Fruit fly (Drosophila melanogaster) whole organism, embryonic: ENCODE results near the gene mio.

Source experiments
- Bgb ChIP-seq: fragments of 200-800 bp; sonication (Bioruptor generic); IDR thresholded peaks from 2 replicates; pipeline ENCODE4 v1.3.6; 2022; ENCODE audit warnings: missing biosample characterization, missing genetic modification characterization; ENCODE audit not compliant: partially characterized antibody
- Bteb2 ChIP-seq: fragments of 200-800 bp; sonication (Bioruptor generic); optimal IDR thresholded peaks from 2 replicates; lab custom pipeline; 2016; ENCODE audit warnings: missing biosample characterization, missing genetic modification characterization
- C15 ChIP-seq: fragments of 200-800 bp; sonication (Bioruptor generic); IDR thresholded peaks from 3 replicates; pipeline ENCODE4 v1.3.6; 2022; ENCODE audit warnings: missing biosample characterization, missing genetic modification characterization
- CG1024 ChIP-seq: fragments of 200-800 bp; sonication (Bioruptor generic); IDR thresholded peaks from 2 replicates; pipeline ENCODE4 v1.3.6; 2022; ENCODE audit warnings: missing biosample characterization, missing genetic modification characterization
- CG10321 ChIP-seq: fragments of 200-800 bp; sonication (Bioruptor generic); IDR thresholded peaks from 2 replicates; pipeline ENCODE4 v1.3.6; 2022; ENCODE audit warnings: missing biosample characterization, missing genetic modification characterization
- CG11723 ChIP-seq: fragments of 200-800 bp; sonication (Bioruptor generic); optimal IDR thresholded peaks from 2 replicates; lab custom pipeline; 2017; ENCODE audit warnings: missing biosample characterization, mild to moderate bottlenecking, missing genetic modification characterization
- CG12659 ChIP-seq: fragments of 200-800 bp; sonication (Bioruptor generic); optimal IDR thresholded peaks from 3 replicates; lab custom pipeline; 2017; ENCODE audit warnings: mild to moderate bottlenecking, missing biosample characterization, missing genetic modification reagents, missing genetic modification characterization
- CG13894 ChIP-seq: fragments of 200-800 bp; sonication (Bioruptor generic); optimal IDR thresholded peaks from 3 replicates; lab custom pipeline; 2018; ENCODE audit warnings: missing biosample characterization, mild to moderate bottlenecking, missing genetic modification characterization, moderate library complexity
- CG14050 ChIP-seq: fragments of 200-800 bp; sonication (Bioruptor generic); IDR thresholded peaks from 3 replicates; pipeline ENCODE4 v1.3.6; 2022; ENCODE audit warnings: missing biosample characterization, missing genetic modification characterization
- CG14860 ChIP-seq: fragments of 200-800 bp; sonication (Bioruptor generic); IDR thresholded peaks from 3 replicates; pipeline ENCODE4 v1.3.6; 2022; ENCODE audit warnings: missing biosample characterization, missing genetic modification characterization; ENCODE audit not compliant: partially characterized antibody
- CG14965 ChIP-seq: fragments of 200-800 bp; sonication (Bioruptor generic); optimal IDR thresholded peaks from 2 replicates; lab custom pipeline; 2016; ENCODE audit warnings: missing biosample characterization, missing genetic modification characterization, borderline replicate concordance
- CG2199 ChIP-seq: fragments of 200-800 bp; sonication (Bioruptor generic); IDR thresholded peaks from 3 replicates; pipeline ENCODE4 v1.3.6; 2022; ENCODE audit warnings: missing biosample characterization, missing genetic modification characterization
- CG2889 ChIP-seq: fragments of 200-800 bp; sonication (Bioruptor generic); IDR thresholded peaks from 3 replicates; pipeline ENCODE4 v1.3.6; 2022; ENCODE audit warnings: missing biosample characterization, missing genetic modification characterization
- CG31224 ChIP-seq: fragments of 200-800 bp; sonication (Bioruptor generic); IDR thresholded peaks from 2 replicates; pipeline ENCODE4 v1.3.6; 2022; ENCODE audit warnings: missing biosample characterization, missing genetic modification characterization
- CG32532 ChIP-seq: fragments of 200-800 bp; sonication (Bioruptor generic); IDR thresholded peaks from 2 replicates; pipeline ENCODE4 v1.3.6; 2022; ENCODE audit warnings: missing biosample characterization, missing genetic modification characterization
- CG3726 ChIP-seq: fragments of 200-800 bp; sonication (Bioruptor generic); IDR thresholded peaks from 3 replicates; pipeline ENCODE4, ENCODE4 v1.3.6; 2022; ENCODE audit warnings: missing biosample characterization, missing genetic modification characterization
- CG7745 ChIP-seq: fragments of 200-800 bp; sonication (Bioruptor generic); optimal IDR thresholded peaks from 2 replicates; lab custom pipeline; 2018; ENCODE audit warnings: missing biosample characterization, mild to moderate bottlenecking, missing genetic modification characterization, moderate library complexity
- CG8765 ChIP-seq: fragments of 200-800 bp; sonication (Bioruptor generic); IDR thresholded peaks from 2 replicates; pipeline ENCODE4 v1.3.6; 2022; ENCODE audit warnings: missing biosample characterization, missing genetic modification characterization
- CG9932 ChIP-seq: fragments of 200-800 bp; sonication (Bioruptor generic); IDR thresholded peaks from 2 replicates; pipeline ENCODE4 v1.3.6; 2022; ENCODE audit warnings: missing biosample characterization, missing genetic modification characterization
- CHES-1-like ChIP-seq: fragments of 200-800 bp; sonication (Bioruptor generic); optimal IDR thresholded peaks from 2 replicates; lab custom pipeline; 2016; ENCODE audit warnings: missing biosample characterization, missing genetic modification characterization
- Doc2 ChIP-seq: fragments of 200-800 bp; sonication (Bioruptor generic); IDR thresholded peaks from 2 replicates; pipeline ENCODE4 v1.3.6; 2022; ENCODE audit warnings: missing biosample characterization, missing genetic modification characterization
- HLH3B ChIP-seq: fragments of 200-800 bp; sonication (Bioruptor generic); IDR thresholded peaks from 2 replicates; pipeline ENCODE4 v1.3.6; 2022; ENCODE audit warnings: missing biosample characterization, missing genetic modification characterization
- Hey ChIP-seq: fragments of 200-800 bp; sonication (Bioruptor generic); optimal IDR thresholded peaks from 3 replicates; lab custom pipeline; 2018; ENCODE audit warnings: missing biosample characterization, mild to moderate bottlenecking, missing genetic modification characterization
- Kr ChIP-seq: fragments of 200-800 bp; sonication (Bioruptor generic); optimal IDR thresholded peaks from 2 replicates; lab custom pipeline; 2017; ENCODE audit warnings: missing biosample characterization, mild to moderate bottlenecking, missing genetic modification characterization
- Myb ChIP-seq: fragments of 200-800 bp; sonication (Bioruptor generic); optimal IDR thresholded peaks from 2 replicates; lab custom pipeline; 2016; ENCODE audit warnings: missing biosample characterization, missing genetic modification characterization
- NFAT ChIP-seq: fragments of 200-800 bp; sonication (Bioruptor generic); IDR thresholded peaks from 2 replicates; pipeline ENCODE4 v1.3.6; 2022; ENCODE audit warnings: missing biosample characterization, missing genetic modification characterization
- Nf-YA ChIP-seq: fragments of 200-800 bp; sonication (Bioruptor generic); IDR thresholded peaks from 2 replicates; pipeline ENCODE4 v1.3.6; 2022; ENCODE audit warnings: missing biosample characterization, missing genetic modification characterization
- Poxn ChIP-seq: fragments of 200-800 bp; sonication (Bioruptor generic); IDR thresholded peaks from 2 replicates; pipeline ENCODE4 v1.3.6; 2022; ENCODE audit warnings: missing biosample characterization, missing genetic modification characterization
- Sin3A ChIP-seq: fragments of >200 bp; optimal IDR thresholded peaks from 2 replicates; lab custom pipeline; 2018
- Vsx1 ChIP-seq: fragments of 200-800 bp; sonication (Bioruptor generic); optimal IDR thresholded peaks from 2 replicates; lab custom pipeline; 2017; ENCODE audit warnings: missing biosample characterization, mild to moderate bottlenecking, missing genetic modification characterization, missing genetic modification reagents
- bab2 ChIP-seq: fragments of 200-800 bp; sonication (Bioruptor generic); optimal IDR thresholded peaks from 2 replicates; lab custom pipeline; 2016; ENCODE audit warnings: missing biosample characterization, missing genetic modification characterization
- bsh ChIP-seq, 2 experiments: fragments of 200-800 bp; sonication (Bioruptor generic); optimal IDR thresholded peaks; 2 replicates each; lab custom pipeline; 2017 to 2018; ENCODE audit warnings: mild to moderate bottlenecking in 2 of 2, missing biosample characterization in 2 of 2, missing genetic modification characterization in 2 of 2, moderate library complexity in 1 of 2
- cg ChIP-seq: fragments of 200-800 bp; sonication (Bioruptor generic); optimal IDR thresholded peaks from 3 replicates; lab custom pipeline; 2019; ENCODE audit warnings: missing biosample characterization, mild to moderate bottlenecking, missing genetic modification characterization, moderate library complexity
- croc ChIP-seq: fragments of 200-800 bp; sonication (Bioruptor generic); conservative IDR thresholded peaks from 3 replicates; pipeline ENCODE4 v1.3.6; 2022; ENCODE audit warnings: missing biosample characterization, missing genetic modification characterization
- dati ChIP-seq: fragments of 200-800 bp; sonication (Bioruptor generic); IDR thresholded peaks from 2 replicates; pipeline ENCODE4 v1.3.6; 2022; ENCODE audit warnings: missing biosample characterization, missing genetic modification characterization
- dpn ChIP-seq, 2 experiments: fragments of 200-800 bp; sonication (Bioruptor generic); optimal IDR thresholded peaks; 3 replicates each; lab custom pipeline; 2016; ENCODE audit warnings: missing biosample characterization in 2 of 2, missing genetic modification characterization in 2 of 2
- dysf ChIP-seq: fragments of 200-800 bp; sonication (Bioruptor generic); IDR thresholded peaks from 3 replicates; pipeline ENCODE4 v1.3.6; 2022; ENCODE audit warnings: missing biosample characterization, missing genetic modification characterization
- exex ChIP-seq: fragments of 200-800 bp; sonication (Bioruptor generic); optimal IDR thresholded peaks from 4 replicates; lab custom pipeline; 2018; ENCODE audit warnings: missing biosample characterization, mild to moderate bottlenecking, missing genetic modification characterization, moderate library complexity
- grau ChIP-seq: fragments of 200-800 bp; optimal IDR thresholded peaks from 3 replicates; lab custom pipeline; 2019; ENCODE audit warnings: missing biosample characterization, mild to moderate bottlenecking, missing genetic modification characterization, moderate library complexity
- gt ChIP-seq: fragments of 200-800 bp; sonication (Bioruptor generic); IDR thresholded peaks from 2 replicates; pipeline ENCODE4 v1.3.6; 2022; ENCODE audit warnings: missing biosample characterization, missing genetic modification characterization
- ham ChIP-seq: fragments of 200-800 bp; sonication (Bioruptor generic); IDR thresholded peaks from 2 replicates; pipeline ENCODE4 v1.3.6; 2022; ENCODE audit warnings: missing biosample characterization, missing genetic modification characterization
- hb ChIP-seq: fragments of 200-800 bp; sonication (Bioruptor generic); IDR thresholded peaks from 3 replicates; pipeline ENCODE4 v1.3.6; 2022; ENCODE audit warnings: missing biosample characterization, missing genetic modification characterization; ENCODE audit not compliant: partially characterized antibody
- ind ChIP-seq: fragments of 200-800 bp; sonication (Bioruptor generic); optimal IDR thresholded peaks from 3 replicates; lab custom pipeline; 2016; ENCODE audit warnings: missing biosample characterization, missing genetic modification characterization
- knrl ChIP-seq: fragments of 200-800 bp; sonication (Bioruptor generic); IDR thresholded peaks from 3 replicates; pipeline ENCODE4 v1.3.6; 2022; ENCODE audit warnings: missing biosample characterization, missing genetic modification characterization; ENCODE audit not compliant: partially characterized antibody
- lov ChIP-seq, 2 experiments: fragments of 200-800 bp in 1 of 2; fragments of >200 bp in 1 of 2; sonication (Bioruptor generic) in 1 of 2; IDR thresholded peaks in 1 of 2; optimal IDR thresholded peaks in 1 of 2; 2 replicates in 1 of 2; 3 replicates in 1 of 2; pipeline versions ENCODE4 v1.3.6 to Lab custom; 2017 to 2022; ENCODE audit warnings: missing biosample characterization in 1 of 2, missing genetic modification characterization in 1 of 2
- nom ChIP-seq: fragments of 200-800 bp; sonication (Bioruptor generic); optimal IDR thresholded peaks from 2 replicates; lab custom pipeline; 2017; ENCODE audit warnings: missing biosample characterization, missing genetic modification characterization, mild to moderate bottlenecking, moderate library complexity, missing genetic modification reagents
- oc ChIP-seq: fragments of 200-800 bp; sonication (Bioruptor generic); optimal IDR thresholded peaks from 2 replicates; lab custom pipeline; 2018; ENCODE audit warnings: missing biosample characterization, mild to moderate bottlenecking, missing genetic modification characterization, moderate library complexity
- slbo ChIP-seq: fragments of 200-800 bp; sonication (Bioruptor generic); IDR thresholded peaks from 2 replicates; pipeline ENCODE4 v1.3.6; 2022; ENCODE audit warnings: missing biosample characterization, missing genetic modification characterization
- sna ChIP-seq: fragments of 200-800 bp; sonication (Bioruptor generic); IDR thresholded peaks from 2 replicates; pipeline ENCODE4 v1.3.6; 2022; ENCODE audit warnings: missing biosample characterization, missing genetic modification characterization; ENCODE audit not compliant: partially characterized antibody
- tin ChIP-seq: fragments of 200-800 bp; sonication (Bioruptor generic); optimal IDR thresholded peaks from 3 replicates; lab custom pipeline; 2016; ENCODE audit warnings: missing biosample characterization, missing genetic modification characterization

Gene mio

dm6 chr2L:2181971-2182643 lies 35.0 kb upstream of the mio start (continued):
- TF ChIP-seq Vsx1 (GFP tag; lab: Kevin White, UChicago) (no peak), bsh (GFP tag; optimal IDR thresholded peaks at IDR 0.05; lab: Kevin White, UChicago) (no peak), slbo (GFP tag; lab: Robert Waterston, UW) (no peak), CG14965 (GFP tag; lab: Kevin White, UChicago) (no peak), Hey (tag; lab: Kevin White, UChicago) (no peak), tin (GFP tag; lab: Kevin White, UChicago) (no peak), CG13894 (no peak), Bteb2 (GFP tag; lab: Kevin White, UChicago) (no peak), croc (GFP tag; lab: Robert Waterston, UW) (no peak), Doc2 (GFP tag; lab: Robert Waterston, UW) (no peak), Myb (GFP tag; lab: Kevin White, UChicago) (no peak), gt (GFP tag; lab: Robert Waterston, UW) (no peak), NFAT (GFP tag; lab: Robert Waterston, UW) (no peak), sna (peak; percentile 33; the same call in 1 of the 2 replicates), HLH3B (GFP tag; lab: Robert Waterston, UW) (no peak), dati (GFP tag; lab: Robert Waterston, UW) (no peak), grau (tag; lab: Kevin White, UChicago) (no peak), CG1024 (no peak), knrl (no peak), exex (tag; lab: Kevin White, UChicago) (no peak), CG31224 (GFP tag; lab: Robert Waterston, UW) (peak; percentile 42; the same call in 1 of the 2 replicates), Poxn (no peak), ham (no peak), CG12659 (GFP tag; lab: Kevin White, UChicago) (no peak), bab2 (GFP tag; lab: Kevin White, UChicago) (no peak), oc (tag; lab: Kevin White, UChicago) (no peak), cg (GFP tag; lab: Kevin White, UChicago) (peak; percentile 75), CG8765 (GFP tag; lab: Robert Waterston, UW) (peak; percentile 16; the same call in 1 of the 2 replicates), dysf (GFP tag; lab: Robert Waterston, UW) (no peak), CG32532 (no peak), hb (no peak), Nf-YA (no peak), CG7745 (tag; lab: Kevin White, UChicago) (no peak), CG9932 (GFP tag; lab: Robert Waterston, UW) (no peak), Kr (GFP tag; lab: Kevin White, UChicago) (peak; percentile 69), nom (no peak), Sin3A (lab: Kevin White, UChicago) (no peak), CG14860 (peak; percentile 66), CG2199 (GFP tag; lab: Robert Waterston, UW) (no peak), CHES-1-like (GFP tag; lab: Kevin White, UChicago) (no peak), lov (optimal IDR thresholded peaks at IDR 0.05; lab: Kevin White, UChicago) (no peak), lov (GFP tag; IDR thresholded peaks at IDR 0.05; lab: Robert Waterston, UW) (peak; percentile 27; the same call in 1 of the 3 replicates), Bgb (GFP tag; lab: Robert Waterston, UW) (peak; percentile 42; the same call in 1 of the 2 replicates), ind (GFP tag; lab: Kevin White, UChicago) (no peak), CG3726 (GFP tag; lab: Robert Waterston, UW) (no peak), CG2889 (GFP tag; lab: Robert Waterston, UW) (no peak), CG11723 (GFP tag; lab: Kevin White, UChicago) (no peak), C15 (no peak), CG14050 (no peak), CG10321 (no peak), dpn (GFP tag; optimal IDR thresholded peaks at IDR 0.05; lab: Kevin White, UChicago) (peak in 1 of 2 experiments; percentile 9)
